Fruit fly (Drosophila melanogaster) whole organism, embryonic: ENCODE results near the gene IscU.
A peak's percentile ranks its signal among the peaks of the same experiment; 100 is the strongest.

Experiments
- CG10147 ChIP-seq: fragments of 200-800 bp; sonication (Bioruptor generic); optimal IDR thresholded peaks from 2 replicates; lab custom pipeline; 2019; ENCODE audit warnings: missing biosample characterization, mild to moderate bottlenecking, missing genetic modification characterization, moderate library complexity
- CG10321 ChIP-seq: fragments of 200-800 bp; sonication (Bioruptor generic); IDR thresholded peaks from 2 replicates; pipeline ENCODE4 v1.3.6; 2022; ENCODE audit warnings: missing biosample characterization, missing genetic modification characterization
- CG14441 ChIP-seq: fragments of 200-800 bp; sonication (Bioruptor generic); IDR thresholded peaks from 2 replicates; pipeline ENCODE4 v1.3.6; 2022; ENCODE audit warnings: missing biosample characterization, missing genetic modification characterization
- CG14667 ChIP-seq: fragments of 200-800 bp; sonication (Bioruptor generic); IDR thresholded peaks from 2 replicates; pipeline ENCODE4 v1.3.6; 2022; ENCODE audit warnings: missing biosample characterization, missing genetic modification characterization
- CG14710 ChIP-seq: fragments of 200-800 bp; sonication (Bioruptor generic); optimal IDR thresholded peaks from 3 replicates; lab custom pipeline; 2019; ENCODE audit warnings: missing biosample characterization, mild to moderate bottlenecking, missing genetic modification characterization, moderate library complexity
- CG15514 ChIP-seq: fragments of 200-800 bp; sonication (Bioruptor generic); optimal IDR thresholded peaks from 3 replicates; lab custom pipeline; 2017; ENCODE audit warnings: missing biosample characterization, missing genetic modification characterization, mild to moderate bottlenecking, moderate library complexity, missing genetic modification reagents
- CG1603 ChIP-seq: fragments of 200-800 bp; sonication (Bioruptor generic); optimal IDR thresholded peaks from 2 replicates; lab custom pipeline; 2019; ENCODE audit warnings: missing biosample characterization, mild to moderate bottlenecking, missing genetic modification characterization, moderate library complexity
- CG1792 ChIP-seq: fragments of 200-800 bp; sonication (Bioruptor generic); optimal IDR thresholded peaks from 2 replicates; lab custom pipeline; 2016; ENCODE audit warnings: missing biosample characterization, missing genetic modification characterization
- CG2202 ChIP-seq: fragments of 200-800 bp; sonication (Bioruptor generic); optimal IDR thresholded peaks from 2 replicates; lab custom pipeline; 2018; ENCODE audit warnings: missing biosample characterization, mild to moderate bottlenecking, missing genetic modification characterization
- CG2712 ChIP-seq: fragments of 200-800 bp; optimal IDR thresholded peaks from 3 replicates; lab custom pipeline; 2019; ENCODE audit warnings: missing biosample characterization, mild to moderate bottlenecking, missing genetic modification characterization, moderate library complexity
- CG31365 ChIP-seq: fragments of 200-800 bp; sonication (Bioruptor generic); optimal IDR thresholded peaks from 2 replicates; lab custom pipeline; 2018; ENCODE audit warnings: missing biosample characterization, mild to moderate bottlenecking, missing genetic modification characterization
- CG3281 ChIP-seq: fragments of 200-800 bp; sonication (Bioruptor generic); optimal IDR thresholded peaks from 3 replicates; lab custom pipeline; 2017; ENCODE audit warnings: missing biosample characterization, mild to moderate bottlenecking, missing genetic modification characterization
- CG4404 ChIP-seq: fragments of 200-800 bp; sonication (Bioruptor generic); IDR thresholded peaks from 2 replicates; pipeline ENCODE4 v1.3.6; 2022; ENCODE audit warnings: missing biosample characterization, missing genetic modification characterization
- CG8290 ChIP-seq, 3 experiments: fragments of 200-800 bp; sonication (Bioruptor generic); optimal IDR thresholded peaks; 2 replicates each; lab custom pipeline; 2016 to 2019; ENCODE audit warnings: missing biosample characterization in 3 of 3, missing genetic modification characterization in 3 of 3, mild to moderate bottlenecking in 2 of 3, moderate library complexity in 1 of 3
- CG8359 ChIP-seq: fragments of 200-800 bp; sonication (Bioruptor generic); optimal IDR thresholded peaks from 2 replicates; lab custom pipeline; 2017; ENCODE audit warnings: missing biosample characterization, mild to moderate bottlenecking, missing genetic modification characterization, borderline replicate concordance
- Dek ChIP-seq: fragments of 200-800 bp; sonication (Bioruptor generic); optimal IDR thresholded peaks from 3 replicates; lab custom pipeline; 2019; ENCODE audit warnings: missing biosample characterization, mild to moderate bottlenecking, missing genetic modification characterization, moderate library complexity
- Dip2 ChIP-seq: fragments of 200-800 bp; sonication (Bioruptor generic); IDR thresholded peaks from 2 replicates; pipeline ENCODE4 v1.3.6; 2022; ENCODE audit warnings: missing biosample characterization, missing genetic modification characterization
- Dref ChIP-seq: fragments of 200-800 bp; sonication (Bioruptor generic); IDR thresholded peaks from 2 replicates; pipeline ENCODE4 v1.3.6; 2022; ENCODE audit warnings: missing biosample characterization, missing genetic modification characterization
- Ets65A ChIP-seq: fragments of 200-800 bp; sonication (Bioruptor generic); peaks from one replicate; lab custom pipeline; 2016; ENCODE audit warnings: missing biosample characterization, missing genetic modification characterization
- GATAe ChIP-seq: fragments of 200-800 bp; sonication (Bioruptor generic); conservative IDR thresholded peaks from 2 replicates; pipeline ENCODE4 v1.3.6; 2022; ENCODE audit warnings: missing biosample characterization, missing genetic modification characterization
- Hmr ChIP-seq: fragments of 200-800 bp; sonication (Bioruptor generic); optimal IDR thresholded peaks from 3 replicates; lab custom pipeline; 2017; ENCODE audit warnings: mild to moderate bottlenecking, missing biosample characterization, missing genetic modification reagents, missing genetic modification characterization
- Hr39 ChIP-seq: fragments of >200 bp; optimal IDR thresholded peaks from 2 replicates; lab custom pipeline; 2017
- NK7.1 ChIP-seq: fragments of 200-800 bp; sonication (Bioruptor generic); optimal IDR thresholded peaks from 3 replicates; lab custom pipeline; 2016; ENCODE audit warnings: missing biosample characterization, missing genetic modification characterization
- PHDP ChIP-seq: fragments of 200-800 bp; sonication (Bioruptor generic); optimal IDR thresholded peaks from 3 replicates; lab custom pipeline; 2018; ENCODE audit warnings: missing biosample characterization, mild to moderate bottlenecking, missing genetic modification characterization, moderate library complexity
- Pdp1 ChIP-seq, 2 experiments: fragments of 200-800 bp; sonication (Bioruptor generic); optimal IDR thresholded peaks; 3 replicates each; lab custom pipeline; 2016; ENCODE audit warnings: missing biosample characterization in 2 of 2, missing genetic modification characterization in 2 of 2, mild to moderate bottlenecking in 1 of 2, moderate library complexity in 1 of 2
- Side ChIP-seq: fragments of 200-800 bp; sonication (Bioruptor generic); optimal IDR thresholded peaks from 2 replicates; lab custom pipeline; 2016; ENCODE audit warnings: missing biosample characterization, missing genetic modification characterization
- Sox100B ChIP-seq: fragments of 200-800 bp; sonication (Bioruptor generic); optimal IDR thresholded peaks from 3 replicates; lab custom pipeline; 2018; ENCODE audit warnings: missing biosample characterization, mild to moderate bottlenecking, missing genetic modification characterization
- Stat92E ChIP-seq, 3 experiments: fragments of >200 bp in 2 of 3; fragments of 200-800 bp in 1 of 3; sonication (Bioruptor generic) in 1 of 3; optimal IDR thresholded peaks; 2 replicates each; lab custom pipeline; 2017 to 2019; ENCODE audit warnings: missing biosample characterization in 3 of 3, missing genetic modification characterization in 3 of 3, mild to moderate bottlenecking in 1 of 3, moderate library complexity in 1 of 3
- Taf1 ChIP-seq: fragments of 200-800 bp; sonication (Bioruptor generic); IDR thresholded peaks from 2 replicates; pipeline ENCODE4 v1.3.6; 2022; ENCODE audit warnings: missing biosample characterization, missing genetic modification characterization
- amos ChIP-seq: fragments of 200-800 bp; sonication (Bioruptor generic); IDR thresholded peaks from 2 replicates; pipeline ENCODE4 v1.3.6; 2022; ENCODE audit warnings: missing biosample characterization, missing genetic modification characterization; ENCODE audit not compliant: partially characterized antibody
- ash1 ChIP-seq: fragments of 200-800 bp; sonication (Bioruptor generic); optimal IDR thresholded peaks from 2 replicates; lab custom pipeline; 2018; ENCODE audit warnings: missing biosample characterization, mild to moderate bottlenecking, missing genetic modification characterization
- caup ChIP-seq: fragments of 200-800 bp; sonication (Bioruptor generic); optimal IDR thresholded peaks from 3 replicates; lab custom pipeline; 2017; ENCODE audit warnings: missing biosample characterization, mild to moderate bottlenecking, missing genetic modification characterization, moderate library complexity; ENCODE audit not compliant: severe bottlenecking
- ci ChIP-seq: fragments of 200-800 bp; sonication (Bioruptor generic); IDR thresholded peaks from 3 replicates; pipeline ENCODE4 v1.3.6; 2022; ENCODE audit warnings: missing biosample characterization, missing genetic modification characterization
- crol ChIP-seq: fragments of 200-800 bp; sonication (Bioruptor generic); IDR thresholded peaks from 2 replicates; pipeline ENCODE4 v1.3.6; 2022; ENCODE audit warnings: missing biosample characterization, missing genetic modification characterization
- crp ChIP-seq, 2 experiments: fragments of 200-800 bp; sonication (Bioruptor generic); optimal IDR thresholded peaks; 2 replicates in 1 of 2; 3 replicates in 1 of 2; lab custom pipeline; 2017; ENCODE audit warnings: missing biosample characterization in 2 of 2, missing genetic modification characterization in 2 of 2, mild to moderate bottlenecking in 1 of 2, moderate library complexity in 1 of 2
- disco-r ChIP-seq: fragments of 200-800 bp; sonication (Bioruptor generic); optimal IDR thresholded peaks from 2 replicates; lab custom pipeline; 2016; ENCODE audit warnings: missing biosample characterization, missing genetic modification characterization
- esg ChIP-seq: fragments of 200-800 bp; sonication (Bioruptor generic); conservative IDR thresholded peaks from 2 replicates; pipeline ENCODE4 v1.3.6; 2022; ENCODE audit warnings: missing biosample characterization, missing genetic modification characterization
- fd64A ChIP-seq: fragments of 200-800 bp; sonication (Bioruptor generic); optimal IDR thresholded peaks from 3 replicates; lab custom pipeline; 2018; ENCODE audit warnings: missing biosample characterization, mild to moderate bottlenecking, missing genetic modification characterization
- gce ChIP-seq: fragments of 200-800 bp; sonication (Bioruptor generic); IDR thresholded peaks from 3 replicates; pipeline ENCODE4 v1.3.6; 2022; ENCODE audit warnings: missing biosample characterization, missing genetic modification characterization
- grau ChIP-seq: fragments of 200-800 bp; optimal IDR thresholded peaks from 3 replicates; lab custom pipeline; 2019; ENCODE audit warnings: missing biosample characterization, mild to moderate bottlenecking, missing genetic modification characterization, moderate library complexity
- gsb-n ChIP-seq: fragments of 200-800 bp; sonication (Bioruptor generic); optimal IDR thresholded peaks from 3 replicates; lab custom pipeline; 2018; ENCODE audit warnings: missing biosample characterization, mild to moderate bottlenecking, missing genetic modification characterization
- nerfin-1 ChIP-seq: fragments of 200-800 bp; sonication (Bioruptor generic); optimal IDR thresholded peaks from 3 replicates; lab custom pipeline; 2019; ENCODE audit warnings: missing biosample characterization, mild to moderate bottlenecking, missing genetic modification characterization, moderate library complexity
- pb ChIP-seq: fragments of 200-800 bp; sonication (Bioruptor generic); optimal IDR thresholded peaks from 3 replicates; lab custom pipeline; 2016; ENCODE audit warnings: missing biosample characterization, missing genetic modification characterization
- psq ChIP-seq: fragments of 200-800 bp; sonication (Bioruptor generic); optimal IDR thresholded peaks from 2 replicates; lab custom pipeline; 2017; ENCODE audit warnings: missing biosample characterization, missing genetic modification characterization
- rib ChIP-seq: fragments of 200-800 bp; sonication (Bioruptor generic); IDR thresholded peaks from 2 replicates; pipeline ENCODE4 v1.3.6; 2022; ENCODE audit warnings: missing biosample characterization, missing genetic modification characterization
- tap ChIP-seq: fragments of 200-800 bp; optimal IDR thresholded peaks from 3 replicates; lab custom pipeline; 2019; ENCODE audit warnings: missing biosample characterization, mild to moderate bottlenecking, missing genetic modification characterization, moderate library complexity
- z ChIP-seq: fragments of 200-800 bp; sonication (Bioruptor generic); IDR thresholded peaks from 3 replicates; pipeline ENCODE4 v1.3.6; 2022; ENCODE audit warnings: missing biosample characterization, missing genetic modification characterization
- zfh2 ChIP-seq: fragments of 200-800 bp; sonication (Bioruptor generic); optimal IDR thresholded peaks from 2 replicates; lab custom pipeline; 2016; ENCODE audit warnings: missing biosample characterization, missing genetic modification characterization

The IscU gene

dm6 chr3R:8811323-8811936 is 12.5 kb downstream of the IscU start (continued):
- TF ChIP-seq CG8290 (GFP tag; optimal IDR thresholded peaks at IDR 0.05; lab: Kevin White, UChicago) (peak; percentile 94), CG8290 (tag; optimal IDR thresholded peaks at IDR 0.05; lab: Kevin White, UChicago) (peak; percentile 78 to 100), disco-r (GFP tag; lab: Kevin White, UChicago) (peak; percentile 98), CG2712 (tag; lab: Kevin White, UChicago) (peak; percentile 99), zfh2 (GFP tag; lab: Kevin White, UChicago) (peak; percentile 99), z (GFP tag; lab: Robert Waterston, UW) (peak; percentile 75; the same call in 2 of the 3 replicates), pb (GFP tag; lab: Kevin White, UChicago) (peak; percentile 97), esg (GFP tag; lab: Robert Waterston, UW) (peak; percentile 99), CG2202 (tag; lab: Kevin White, UChicago) (peak; percentile 94), Hmr (peak; percentile 100), fd64A (GFP tag; lab: Kevin White, UChicago) (peak; percentile 94), Stat92E (GFP tag; optimal IDR thresholded peaks at IDR 0.05; lab: Kevin White, UChicago) (peak in 1 of 3 experiments; percentile 92), CG10321 (GFP tag; lab: Robert Waterston, UW) (peak; percentile 85), CG15514 (GFP tag; lab: Kevin White, UChicago) (peak; percentile 95), crol (GFP tag; lab: Robert Waterston, UW) (peak; percentile 97), CG1792 (GFP tag; lab: Kevin White, UChicago) (peak; percentile 98), CG14667 (GFP tag; lab: Robert Waterston, UW) (peak; percentile 98), CG3281 (peak; percentile 99), Dek (tag; lab: Kevin White, UChicago) (peak; percentile 99), grau (tag; lab: Kevin White, UChicago) (peak; percentile 98), CG14441 (GFP tag; lab: Robert Waterston, UW) (peak; percentile 99), GATAe (GFP tag; lab: Robert Waterston, UW) (peak; percentile 97), Hr39 (no peak), NK7.1 (GFP tag; lab: Kevin White, UChicago) (peak; percentile 99), gce (GFP tag; lab: Robert Waterston, UW) (peak; percentile 98), Sox100B (GFP tag; lab: Kevin White, UChicago) (peak; percentile 98), psq (GFP tag; lab: Kevin White, UChicago) (peak; percentile 95), CG4404 (GFP tag; lab: Robert Waterston, UW) (peak; percentile 97), crp (GFP tag; optimal IDR thresholded peaks at IDR 0.05; lab: Kevin White, UChicago) (peak; percentile 38 to 74), caup (GFP tag; lab: Kevin White, UChicago) (peak; percentile 99), PHDP (tag; lab: Kevin White, UChicago) (peak; percentile 99), rib (GFP tag; lab: Robert Waterston, UW) (peak; percentile 99), nerfin-1 (tag; lab: Kevin White, UChicago) (peak; percentile 96), Taf1 (GFP tag; lab: Robert Waterston, UW) (peak; percentile 98), Side (peak; percentile 99), gsb-n (tag; lab: Kevin White, UChicago) (peak; percentile 97), CG8359 (GFP tag; lab: Kevin White, UChicago) (peak; percentile 97), Pdp1 (GFP tag; optimal IDR thresholded peaks at IDR 0.05; lab: Kevin White, UChicago) (peak; percentile 98 to 99), Dip2 (GFP tag; lab: Robert Waterston, UW) (peak; percentile 77; the same call in 1 of the 2 replicates), ci (GFP tag; lab: Robert Waterston, UW) (peak; percentile 99), CG31365 (peak; percentile 93), amos (GFP tag; lab: Robert Waterston, UW) (no peak; the same call in 1 of the 2 replicates), CG10147 (GFP tag; lab: Kevin White, UChicago) (peak; percentile 99), tap (peak; percentile 99), ash1 (GFP tag; lab: Kevin White, UChicago) (peak; percentile 94), Dref (GFP tag; lab: Robert Waterston, UW) (no peak; the same call in 1 of the 2 replicates), CG1603 (tag; lab: Kevin White, UChicago) (peak; percentile 98), Ets65A (GFP tag; lab: Kevin White, UChicago) (peak; percentile 100), CG14710 (peak; percentile 96)
